Worm (Caenorhabditis elegans) whole organism, early embryonic: Measurements from ENCODE around the gene ttc-4.

Source experiments
- B0310.2 ChIP-seq: sonication (generic microtip); optimal IDR thresholded peaks from 2 replicates; lab custom pipeline; 2016; ENCODE audit warnings: mild to moderate bottlenecking, missing genetic modification characterization, missing compliant biosample characterization
- F13C5.2 ChIP-seq: sonication (generic microtip); optimal IDR thresholded peaks from 2 replicates; lab custom pipeline; 2017; ENCODE audit warnings: mild to moderate bottlenecking, missing genetic modification characterization, inconsistent platforms, missing compliant biosample characterization
- aly-1 ChIP-seq: sonication (generic microtip); optimal IDR thresholded peaks from 2 replicates; lab custom pipeline; 2016; ENCODE audit warnings: missing genetic modification characterization, missing compliant biosample characterization
- ama-1 ChIP-seq: fragments of 150-350 bp; optimal IDR thresholded peaks from 2 replicates; lab custom pipeline; 2014
- ceh-13 ChIP-seq: fragments of 200-800 bp; sonication (Bioruptor generic); optimal IDR thresholded peaks from 2 replicates; lab custom pipeline; 2018; ENCODE audit warnings: mild to moderate bottlenecking, missing genetic modification characterization, missing compliant biosample characterization
- ceh-36 ChIP-seq: sonication (generic microtip); optimal IDR thresholded peaks from 2 replicates; lab custom pipeline; 2016; ENCODE audit warnings: missing genetic modification characterization, inconsistent platforms, missing compliant biosample characterization
- ets-7 ChIP-seq: sonication (generic microtip); optimal IDR thresholded peaks from 2 replicates; lab custom pipeline; 2016; ENCODE audit warnings: missing genotype, missing genetic modification characterization, missing compliant biosample characterization
- flt-1 ChIP-seq: fragments of 200-800 bp; sonication (Bioruptor generic); IDR thresholded peaks from 2 replicates; pipeline ENCODE4 v1.3.6; 2022; ENCODE audit warnings: missing genetic modification characterization, missing compliant biosample characterization
- hmbx-1 ChIP-seq: sonication (generic microtip); optimal IDR thresholded peaks from 2 replicates; lab custom pipeline; 2016; ENCODE audit warnings: mild to moderate bottlenecking, missing genetic modification characterization, missing compliant biosample characterization
- hmg-4 ChIP-seq: fragments of 200-800 bp; sonication (Bioruptor generic); optimal IDR thresholded peaks from 2 replicates; lab custom pipeline; 2018; ENCODE audit warnings: mild to moderate bottlenecking, missing genetic modification characterization, missing compliant biosample characterization
- hnd-1 ChIP-seq: sonication (generic microtip); optimal IDR thresholded peaks from 2 replicates; lab custom pipeline; 2016; ENCODE audit warnings: missing genetic modification characterization, missing compliant biosample characterization
- pes-1 ChIP-seq: fragments of 200-800 bp; sonication (Bioruptor generic); IDR thresholded peaks from 2 replicates; pipeline ENCODE4 v1.3.6; 2022; ENCODE audit warnings: missing genetic modification reagents, missing genetic modification characterization, missing compliant biosample characterization
- scrt-1 ChIP-seq: fragments of 200-800 bp; sonication (Bioruptor generic); IDR thresholded peaks from 2 replicates; pipeline ENCODE4 v1.3.6; 2022; ENCODE audit warnings: missing genetic modification characterization, missing compliant biosample characterization
- sea-1 ChIP-seq: fragments of 200-800 bp; sonication (Bioruptor generic); conservative IDR thresholded peaks from 2 replicates; pipeline ENCODE4 v1.3.6; 2022; ENCODE audit warnings: missing genetic modification characterization, missing compliant biosample characterization
- tbx-11 ChIP-seq: fragments of 200-800 bp; sonication (Bioruptor generic); IDR thresholded peaks from 2 replicates; pipeline ENCODE4 v1.3.6; 2022; ENCODE audit warnings: missing genetic modification characterization, missing compliant biosample characterization
- tbx-37 ChIP-seq: fragments of 200-800 bp; sonication (Bioruptor generic); conservative IDR thresholded peaks from 2 replicates; pipeline ENCODE4 v1.3.6; 2022; ENCODE audit warnings: missing genetic modification reagents, missing genetic modification characterization, missing compliant biosample characterization
- tra-4 ChIP-seq: sonication (generic microtip); optimal IDR thresholded peaks from 2 replicates; lab custom pipeline; 2017; ENCODE audit warnings: missing genetic modification characterization, missing compliant biosample characterization

Gene ttc-4

DNA sequence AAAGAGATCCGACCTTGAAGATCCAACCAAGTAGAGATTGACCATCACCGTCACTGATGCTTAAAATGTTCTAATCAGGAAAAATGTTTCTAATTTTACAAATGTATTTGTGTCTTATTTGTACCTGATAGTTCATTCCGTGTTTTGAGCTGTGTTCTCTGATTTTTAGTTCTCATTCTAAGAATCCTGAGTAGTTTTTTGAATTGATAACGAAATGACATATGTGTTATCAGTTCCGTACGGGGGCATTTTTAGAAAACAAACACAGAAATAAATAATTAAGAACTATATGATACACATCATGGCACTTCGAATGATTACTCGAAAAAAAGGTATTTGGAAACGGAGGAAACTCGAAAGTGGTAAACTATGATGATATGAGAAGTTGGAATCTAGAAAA lies 39.0 kb upstream of the ttc-4 start:
- TF ChIP-seq F13C5.2 (tag; lab: Kevin White, UChicago), result no peak
- no peak for TF ChIP-seq sea-1 (GFP tag; lab: Robert Waterston, UW)
- no peak for TF ChIP-seq hmg-4 (GFP tag; lab: Kevin White, UChicago)
- no peak for TF ChIP-seq B0310.2 (tag; lab: Kevin White, UChicago)
- no peak for TF ChIP-seq tbx-11 (GFP tag; lab: Robert Waterston, UW)
- TF ChIP-seq hnd-1 (tag; lab: Kevin White, UChicago), result no peak
- no peak for TF ChIP-seq flt-1 (GFP tag; lab: Robert Waterston, UW)
- TF ChIP-seq ceh-13, result no peak

DNA sequence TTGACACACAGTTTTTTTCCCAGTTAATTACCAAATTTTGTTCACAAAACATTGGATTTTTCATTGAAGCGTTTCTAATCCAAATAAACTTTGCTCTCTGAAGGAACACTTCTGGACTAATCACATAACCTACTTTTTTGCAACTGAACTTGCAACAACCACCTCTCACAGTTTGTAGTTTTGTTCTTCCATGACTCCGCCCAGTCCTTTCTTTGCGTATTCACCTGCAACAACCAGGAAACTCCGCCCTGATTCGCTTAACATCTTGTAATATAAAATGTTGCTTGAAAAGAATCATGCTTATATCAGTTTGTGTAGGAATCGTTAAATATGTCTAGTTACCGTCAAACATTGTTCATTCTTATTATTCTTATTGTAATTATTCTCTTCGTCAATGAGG lies 38.1 kb upstream of the ttc-4 start, which contains the start of gene ins-11:
Gene ins-11 (plus strand): TSS at position 301 of the 400 bp plus-strand sequence.
- TF ChIP-seq hmg-4 (GFP tag; lab: Kevin White, UChicago), result no peak
- no peak for TF ChIP-seq F13C5.2 (tag; lab: Kevin White, UChicago)
- TF ChIP-seq B0310.2 (tag; lab: Kevin White, UChicago), result no peak
- no peak for TF ChIP-seq tra-4 (tag; lab: Kevin White, UChicago)
- TF ChIP-seq sea-1 (GFP tag; lab: Robert Waterston, UW), result no peak
- TF ChIP-seq flt-1 (GFP tag; lab: Robert Waterston, UW), result no peak
- TF ChIP-seq tbx-37 (GFP tag; lab: Robert Waterston, UW), result no peak
- TF ChIP-seq pes-1 (GFP tag; lab: Robert Waterston, UW), result no peak
- no peak for TF ChIP-seq aly-1 (tag; lab: Kevin White, UChicago)
- no peak for TF ChIP-seq ets-7
- no peak for TF ChIP-seq ceh-13
- TF ChIP-seq ama-1, result no peak
- TF ChIP-seq ceh-36 (tag; lab: Kevin White, UChicago), result no peak
- TF ChIP-seq hmbx-1, result no peak
- no peak for TF ChIP-seq tbx-11 (GFP tag; lab: Robert Waterston, UW)
- no peak for TF ChIP-seq scrt-1 (GFP tag; lab: Robert Waterston, UW)
- no peak for TF ChIP-seq hnd-1 (tag; lab: Kevin White, UChicago)

DNA sequence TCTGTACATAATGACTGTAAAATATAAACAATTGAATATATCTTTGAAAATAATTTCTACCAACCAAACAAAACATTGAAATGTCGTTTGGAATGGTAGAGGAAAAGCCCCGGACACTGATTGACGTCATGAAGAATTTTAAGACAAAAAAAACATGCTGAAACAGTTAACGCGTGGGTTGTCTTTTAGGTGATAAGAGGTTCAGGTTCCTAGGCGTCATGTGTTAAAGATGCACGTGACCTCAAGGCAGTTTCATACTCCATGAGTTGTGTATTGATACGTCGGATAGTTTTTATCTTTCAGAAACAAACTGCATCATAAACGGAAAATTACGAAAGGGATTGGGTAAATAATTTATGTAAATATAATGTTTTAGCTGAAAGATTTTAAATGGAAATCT lies 37.4 kb upstream of the ttc-4 start:
- no peak for TF ChIP-seq F13C5.2 (tag; lab: Kevin White, UChicago)
- TF ChIP-seq tbx-11 (GFP tag; lab: Robert Waterston, UW), result no peak
- TF ChIP-seq hmbx-1, result no peak
- TF ChIP-seq flt-1 (GFP tag; lab: Robert Waterston, UW), result no peak
- no peak for TF ChIP-seq scrt-1 (GFP tag; lab: Robert Waterston, UW)
- TF ChIP-seq sea-1 (GFP tag; lab: Robert Waterston, UW), result no peak
- no peak for TF ChIP-seq tbx-37 (GFP tag; lab: Robert Waterston, UW)
- TF ChIP-seq hmg-4 (GFP tag; lab: Kevin White, UChicago), result no peak
- no peak for TF ChIP-seq aly-1 (tag; lab: Kevin White, UChicago)
- TF ChIP-seq tra-4 (tag; lab: Kevin White, UChicago), result no peak
- no peak for TF ChIP-seq ama-1
- TF ChIP-seq ets-7, result no peak
- no peak for TF ChIP-seq ceh-13
- no peak for TF ChIP-seq ceh-36 (tag; lab: Kevin White, UChicago)
- TF ChIP-seq pes-1 (GFP tag; lab: Robert Waterston, UW), result no peak

DNA sequence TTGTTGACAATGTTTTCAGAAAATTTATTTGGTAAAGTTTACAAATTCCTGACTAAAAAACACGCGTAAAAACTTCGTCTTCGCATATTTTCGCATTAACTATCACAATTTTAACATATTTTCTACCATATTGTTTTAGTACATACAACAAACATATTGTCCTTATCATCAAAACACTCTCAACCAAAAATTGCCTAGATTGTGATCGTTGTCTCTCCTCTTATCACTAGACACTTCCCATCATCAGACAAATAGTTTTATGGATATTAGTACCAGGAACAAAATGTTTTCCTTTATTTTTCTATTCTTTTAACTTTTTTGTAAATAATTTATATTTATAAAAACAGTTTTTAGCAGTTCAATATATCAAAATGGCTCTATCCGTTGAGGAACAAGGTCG lies 33.1 kb upstream of the ttc-4 start, which contains the start of gene C17C3.3:
Gene C17C3.3 (plus strand): TSS at position 346 of the 400 bp plus-strand sequence.
- TF ChIP-seq sea-1 (GFP tag; lab: Robert Waterston, UW), result no peak
- no peak for TF ChIP-seq pes-1 (GFP tag; lab: Robert Waterston, UW)
- no peak for TF ChIP-seq aly-1 (tag; lab: Kevin White, UChicago)
- TF ChIP-seq ets-7, result no peak
- TF ChIP-seq tbx-37 (GFP tag; lab: Robert Waterston, UW), result no peak
- no peak for TF ChIP-seq ceh-13
- TF ChIP-seq tbx-11 (GFP tag; lab: Robert Waterston, UW), result no peak
- TF ChIP-seq hmg-4 (GFP tag; lab: Kevin White, UChicago), result no peak
- TF ChIP-seq hnd-1 (tag; lab: Kevin White, UChicago), result no peak
- TF ChIP-seq tra-4 (tag; lab: Kevin White, UChicago), result no peak
- no peak for TF ChIP-seq ama-1
- TF ChIP-seq flt-1 (GFP tag; lab: Robert Waterston, UW), result no peak
- TF ChIP-seq scrt-1 (GFP tag; lab: Robert Waterston, UW), result no peak
- TF ChIP-seq B0310.2 (tag; lab: Kevin White, UChicago), result no peak
- no peak for TF ChIP-seq ceh-36 (tag; lab: Kevin White, UChicago)
- TF ChIP-seq F13C5.2 (tag; lab: Kevin White, UChicago), result no peak
- TF ChIP-seq hmbx-1, result no peak

DNA sequence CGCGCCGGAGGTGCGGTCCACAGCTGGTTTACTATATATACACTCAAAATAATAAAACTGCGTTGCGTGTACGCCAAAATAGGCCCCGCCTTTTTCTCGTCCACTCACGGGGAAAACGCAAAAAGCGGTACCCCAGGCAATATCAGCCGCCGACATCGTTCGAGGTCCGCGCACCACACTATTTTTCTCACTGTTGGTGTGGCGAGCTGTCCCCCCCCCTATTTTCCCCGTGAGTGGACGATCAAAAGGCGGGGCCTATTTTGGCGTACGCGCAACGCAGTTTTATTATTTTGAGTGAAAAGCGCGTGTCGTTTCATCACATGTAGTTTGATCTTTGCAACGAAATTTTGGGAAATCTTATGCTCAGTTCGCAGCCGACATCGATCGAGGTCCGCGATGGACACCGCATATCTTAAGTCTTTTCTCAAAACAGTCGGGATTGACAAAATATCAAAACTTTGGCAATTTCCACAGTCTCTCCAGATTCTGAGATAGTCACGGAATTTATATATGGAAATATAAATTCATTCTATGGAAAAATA lies 29.4 kb upstream of the ttc-4 start:
- TF ChIP-seq ets-7 (no peak), B0310.2 (tag; lab: Kevin White, UChicago) (no peak), sea-1 (GFP tag; lab: Robert Waterston, UW) (0 out of 2 replicates have a peak, but pooled peaks have one; percentile 23)

DNA sequence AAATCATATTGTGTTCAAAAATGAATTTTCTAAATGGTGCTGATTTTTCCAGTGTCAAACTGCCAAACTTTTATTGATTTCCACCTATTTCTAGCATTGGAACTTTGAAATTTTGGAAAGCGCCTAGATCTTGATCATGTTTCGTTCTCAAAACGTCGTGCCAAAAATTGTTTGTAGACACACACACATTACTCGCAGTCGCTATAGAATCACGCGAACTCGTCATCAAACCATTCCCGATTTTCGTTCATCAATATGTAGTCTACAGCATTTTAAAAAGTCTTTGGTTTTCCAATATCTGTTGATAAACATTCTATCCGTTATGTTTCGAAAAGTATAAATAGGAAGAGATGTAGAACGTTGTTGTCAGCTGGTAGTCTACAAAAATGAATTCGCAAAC lies 24.2 kb upstream of the ttc-4 start, which contains the start of the genes C17C3.1 and C17C3.15:
Gene C17C3.1 (plus strand): TSS at position 301 of the 400 bp plus-strand sequence.
Gene C17C3.15 (plus strand): TSS at position 383 of the 400 bp plus-strand sequence.
- TF ChIP-seq sea-1 (GFP tag; lab: Robert Waterston, UW) (no peak), pes-1 (GFP tag; lab: Robert Waterston, UW) (no peak), B0310.2 (tag; lab: Kevin White, UChicago) (no peak), ceh-13 (no peak), tbx-11 (GFP tag; lab: Robert Waterston, UW) (no peak), tbx-37 (GFP tag; lab: Robert Waterston, UW) (no peak), hnd-1 (tag; lab: Kevin White, UChicago) (no peak), scrt-1 (GFP tag; lab: Robert Waterston, UW) (no peak), tra-4 (tag; lab: Kevin White, UChicago) (no peak), ama-1 (no peak), hmbx-1 (no peak), hmg-4 (GFP tag; lab: Kevin White, UChicago) (no peak), F13C5.2 (tag; lab: Kevin White, UChicago) (no peak)
